Fruit fly (Drosophila melanogaster) whole organism, wandering third instar larva: Measurements from ENCODE around the gene CG17780.
A peak's percentile ranks its signal among the peaks of the same experiment; 100 is the strongest.

Experiments used
- CG32264 ChIP-seq: fragments of 200-800 bp; sonication (Bioruptor generic); optimal IDR thresholded peaks from 2 replicates; lab custom pipeline; 2016; ENCODE audit warnings: missing biosample characterization, missing genetic modification characterization
- CG9705 ChIP-seq: fragments of 200-800 bp; sonication (Bioruptor generic); optimal IDR thresholded peaks from 2 replicates; lab custom pipeline; 2018; ENCODE audit warnings: missing biosample characterization, mild to moderate bottlenecking, missing genetic modification characterization
- CrebA ChIP-seq: fragments of 200-800 bp; sonication (Bioruptor generic); optimal IDR thresholded peaks from 2 replicates; lab custom pipeline; 2016; ENCODE audit warnings: missing biosample characterization, mild to moderate bottlenecking, missing genetic modification characterization, borderline replicate concordance
- Dfd ChIP-seq: fragments of >200 bp; optimal IDR thresholded peaks from 2 replicates; lab custom pipeline; 2017; ENCODE audit warnings: missing biosample characterization, missing genetic modification characterization
- Dif ChIP-seq: fragments of 200-275, 200-300 bp; sonication (Bioruptor generic); optimal IDR thresholded peaks from 2 replicates; lab custom pipeline; 2018; ENCODE audit warnings: missing biosample characterization, missing genetic modification characterization; ENCODE audit not compliant: partially characterized antibody
- Hnf4 ChIP-seq: fragments of 200-800 bp; sonication (Bioruptor generic); optimal IDR thresholded peaks from 2 replicates; lab custom pipeline; 2016; ENCODE audit warnings: missing biosample characterization, mild to moderate bottlenecking, missing genetic modification characterization
- Hr78 ChIP-seq: fragments of >200 bp; optimal IDR thresholded peaks from 2 replicates; lab custom pipeline; 2017; ENCODE audit warnings: missing biosample characterization, missing genetic modification characterization
- Hr83 ChIP-seq: fragments of 200-300 bp; sonication (Bioruptor generic); optimal IDR thresholded peaks from 2 replicates; lab custom pipeline; 2016; ENCODE audit warnings: missing biosample characterization, mild to moderate bottlenecking, missing genetic modification characterization, moderate library complexity; ENCODE audit not compliant: poor library complexity, severe bottlenecking
- Jra ChIP-seq: sonication (Bioruptor generic); optimal IDR thresholded peaks from 2 replicates; lab custom pipeline; 2016; ENCODE audit warnings: missing biosample characterization, missing genetic modification characterization
- Myc ChIP-seq: fragments of >200 bp; optimal IDR thresholded peaks from 2 replicates; lab custom pipeline; 2017
- Sp1 ChIP-seq: fragments of 200-800 bp; sonication (Bioruptor generic); optimal IDR thresholded peaks from 3 replicates; lab custom pipeline; 2019; ENCODE audit warnings: missing biosample characterization, mild to moderate bottlenecking, missing genetic modification characterization, moderate library complexity
- Vsx2 ChIP-seq: fragments of 200-300, 225-300 bp; sonication (Bioruptor generic); optimal IDR thresholded peaks from 2 replicates; lab custom pipeline; 2018; ENCODE audit warnings: missing biosample characterization, missing genetic modification characterization; ENCODE audit not compliant: partially characterized antibody
- br ChIP-seq: fragments of 200-800 bp; sonication (Bioruptor generic); optimal IDR thresholded peaks from 2 replicates; lab custom pipeline; 2016; ENCODE audit warnings: missing biosample characterization, missing genetic modification characterization
- brk ChIP-seq: fragments of 200-800 bp; sonication (Bioruptor generic); optimal IDR thresholded peaks from 2 replicates; lab custom pipeline; 2016; ENCODE audit warnings: missing biosample characterization, mild to moderate bottlenecking, missing genetic modification characterization
- dl ChIP-seq, 2 experiments: fragments of 175-275, 200-275 bp in 1 of 2; fragments of 200-275 bp in 1 of 2; sonication (Bioruptor generic); optimal IDR thresholded peaks; lab custom pipeline; 2018; ENCODE audit warnings: mild to moderate bottlenecking in 2 of 2, missing biosample characterization in 2 of 2, missing genetic modification characterization in 2 of 2, moderate library complexity in 2 of 2; ENCODE audit not compliant: partially characterized antibody in 2 of 2, insufficient read depth in 1 of 2
- dsf ChIP-seq: sonication (Bioruptor generic); optimal IDR thresholded peaks from 2 replicates; lab custom pipeline; 2016; ENCODE audit warnings: missing biosample characterization, missing genetic modification characterization, borderline replicate concordance
- fru ChIP-seq: fragments of 200-800 bp; sonication (Bioruptor generic); optimal IDR thresholded peaks from 3 replicates; lab custom pipeline; 2016; ENCODE audit warnings: missing biosample characterization, mild to moderate bottlenecking, missing genetic modification characterization
- jim ChIP-seq: fragments of 175-275, 200-325 bp; sonication (Bioruptor generic); optimal IDR thresholded peaks from 2 replicates; lab custom pipeline; 2016; ENCODE audit warnings: missing biosample characterization, mild to moderate bottlenecking, missing genetic modification characterization
- lola ChIP-seq: fragments of >200 bp; optimal IDR thresholded peaks from 2 replicates; lab custom pipeline; 2017; ENCODE audit warnings: missing biosample characterization, missing genetic modification characterization
- pan ChIP-seq: fragments of >200 bp; optimal IDR thresholded peaks from 2 replicates; lab custom pipeline; 2017
- psq ChIP-seq: fragments of 200-800 bp; sonication (Bioruptor generic); optimal IDR thresholded peaks from 3 replicates; lab custom pipeline; 2017; ENCODE audit warnings: missing biosample characterization, mild to moderate bottlenecking, missing genetic modification characterization, moderate library complexity
- rgr ChIP-seq: fragments of 200-800 bp; sonication (Bioruptor generic); optimal IDR thresholded peaks from 3 replicates; lab custom pipeline; 2016; ENCODE audit warnings: missing biosample characterization, mild to moderate bottlenecking, missing genetic modification characterization
- sage ChIP-seq: fragments of 200-800 bp; sonication (Bioruptor generic); optimal IDR thresholded peaks from 2 replicates; lab custom pipeline; 2016; ENCODE audit warnings: missing biosample characterization, mild to moderate bottlenecking, missing genetic modification characterization
- sv ChIP-seq: fragments of 200-800 bp; sonication (Bioruptor generic); optimal IDR thresholded peaks from 3 replicates; lab custom pipeline; 2016; ENCODE audit warnings: missing biosample characterization, missing genetic modification characterization
- tai ChIP-seq: sonication (Bioruptor generic); optimal IDR thresholded peaks from 2 replicates; lab custom pipeline; 2016; ENCODE audit warnings: missing biosample characterization, missing genetic modification characterization
- usp ChIP-seq: fragments of >200 bp; optimal IDR thresholded peaks from 2 replicates; lab custom pipeline; 2017; ENCODE audit warnings: missing biosample characterization, missing genetic modification characterization
- woc ChIP-seq: sonication (Bioruptor generic); optimal IDR thresholded peaks from 2 replicates; lab custom pipeline; 2016; ENCODE audit warnings: missing biosample characterization, mild to moderate bottlenecking, missing genetic modification characterization

Gene CG17780

DNA sequence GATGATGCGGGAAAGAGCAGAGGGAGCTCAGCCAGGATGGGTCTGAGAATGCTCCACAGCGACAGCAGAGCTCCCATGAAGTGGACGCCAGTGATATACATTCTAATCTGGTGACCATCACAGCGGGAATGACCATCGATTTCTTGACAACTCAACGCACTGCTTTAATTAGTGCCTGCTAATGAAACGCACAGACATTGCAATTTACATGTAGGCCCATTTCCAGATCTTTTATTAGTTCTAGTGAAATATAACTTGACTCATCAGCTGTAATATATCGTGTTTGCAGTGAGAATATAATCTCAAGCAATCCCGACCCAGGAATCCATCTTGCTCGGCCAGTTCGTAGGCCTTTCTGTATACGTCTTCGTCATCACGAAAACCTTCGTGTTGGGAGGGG, 17.7 kb downstream of the CG17780 start, which contains the start of gene CG42811:
TSS of gene CG42811 (minus strand) at position 101 of the 400 bp plus-strand sequence.
- TF ChIP-seq dl (GFP tag; optimal IDR thresholded peaks at IDR 0.05; lab: Kevin White, UChicago; ENCODE audit: insufficient read depth in 1 of 2, partially characterized antibody in 2 of 2) (no peak), br (no peak), fru (GFP tag; lab: Kevin White, UChicago) (no peak), usp (GFP tag; lab: Kevin White, UChicago) (no peak)

DNA sequence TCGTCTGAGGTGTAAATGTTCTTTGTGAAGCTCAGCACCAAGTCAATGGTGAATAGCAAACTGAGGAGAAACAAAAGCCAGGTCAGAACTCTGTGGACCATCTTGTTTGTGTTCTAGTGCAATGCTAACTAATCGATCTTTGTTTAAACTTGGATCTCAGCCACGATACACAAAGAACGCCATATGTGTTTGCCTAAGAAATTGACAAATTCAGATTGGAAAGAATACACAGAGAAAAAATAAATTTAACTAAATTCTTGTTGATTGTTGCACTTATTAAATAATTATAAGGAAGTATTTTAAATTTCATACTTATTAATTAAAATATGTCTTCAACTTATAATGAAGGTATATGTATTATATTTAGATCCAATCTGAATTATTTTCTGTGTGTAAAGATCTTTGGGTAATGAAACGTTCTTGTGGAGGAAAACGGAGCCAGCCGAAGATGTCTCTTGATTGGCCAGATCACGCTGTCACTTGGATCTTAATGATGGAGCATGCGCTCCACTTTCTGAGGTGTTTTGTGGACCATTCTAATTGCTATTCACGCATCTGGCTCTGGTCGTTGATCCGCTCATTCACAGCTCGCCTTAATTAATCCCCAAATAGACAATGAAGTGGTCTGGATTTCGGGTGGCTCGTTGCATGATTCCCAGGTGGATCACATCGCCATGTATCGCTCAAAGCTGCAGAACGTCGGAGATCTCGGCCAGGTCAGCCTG, 19.8 kb downstream of the CG17780 start, which contains the start of the genes CG17784 and CG13613:
TSS of gene CG17784 (minus strand) at position 101 of the 725 bp plus-strand sequence.
TSS of gene CG13613 (plus strand) at position 675 of the 725 bp plus-strand sequence.
- no peak for TF ChIP-seq dsf (GFP tag; lab: Kevin White, UChicago)
- TF ChIP-seq Dfd (GFP tag; lab: Kevin White, UChicago) = no peak
- TF ChIP-seq Vsx2 (GFP tag; lab: Kevin White, UChicago) = no peak
- TF ChIP-seq tai = no peak
- TF ChIP-seq CG9705 (GFP tag; lab: Kevin White, UChicago) = no peak
- no peak for TF ChIP-seq woc
- no peak for TF ChIP-seq pan
- no peak for TF ChIP-seq brk (GFP tag; lab: Kevin White, UChicago)
- no peak for TF ChIP-seq Jra (GFP tag; lab: Kevin White, UChicago)
- TF ChIP-seq psq (GFP tag; lab: Kevin White, UChicago) = no peak
- TF ChIP-seq Sp1 (GFP tag; lab: Kevin White, UChicago) = no peak
- no peak for TF ChIP-seq Hr78 (GFP tag; lab: Kevin White, UChicago)
- TF ChIP-seq sage (GFP tag; lab: Kevin White, UChicago) = no peak
- no peak for TF ChIP-seq Hnf4 (GFP tag; lab: Kevin White, UChicago)

DNA sequence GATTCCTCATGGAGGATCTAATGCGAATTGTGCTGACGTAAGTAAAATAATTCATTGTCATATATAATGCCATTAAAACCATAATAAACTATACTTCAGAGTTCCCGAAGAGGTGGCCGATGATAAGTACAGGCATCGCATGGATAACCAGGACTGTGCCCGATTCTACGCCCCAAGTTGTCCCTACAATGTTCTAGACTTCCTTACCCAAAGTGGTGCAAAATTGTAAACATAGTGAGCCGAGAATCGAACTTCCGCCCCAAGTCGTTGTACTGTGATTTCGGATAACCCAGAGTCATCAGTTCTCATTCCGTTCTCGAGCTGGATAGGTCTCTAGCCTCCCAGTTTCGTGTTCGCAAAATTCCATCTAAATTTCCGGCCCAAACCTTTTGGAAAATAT, 22.0 kb downstream of the CG17780 start, which contains the start of gene CG33340:
TSS of gene CG33340 (plus strand) at position 301 of the 400 bp plus-strand sequence.
- TF ChIP-seq usp (GFP tag; lab: Kevin White, UChicago) (no peak), Vsx2 (GFP tag; lab: Kevin White, UChicago) (no peak), psq (GFP tag; lab: Kevin White, UChicago) (no peak), tai (no peak), jim (GFP tag; lab: Kevin White, UChicago) (no peak), Dif (GFP tag; lab: Kevin White, UChicago) (no peak), Dfd (GFP tag; lab: Kevin White, UChicago) (no peak), CG32264 (no peak), woc (no peak), br (no peak), dsf (GFP tag; lab: Kevin White, UChicago) (no peak), rgr (GFP tag; lab: Kevin White, UChicago) (no peak), Hr83 (GFP tag; lab: Kevin White, UChicago) (no peak), sage (GFP tag; lab: Kevin White, UChicago) (no peak), dl (GFP tag; optimal IDR thresholded peaks at IDR 0.05; lab: Kevin White, UChicago; ENCODE audit: insufficient read depth in 1 of 2, partially characterized antibody in 2 of 2) (no peak), CrebA (GFP tag; lab: Kevin White, UChicago) (no peak), Hnf4 (GFP tag; lab: Kevin White, UChicago) (no peak), sv (GFP tag; lab: Kevin White, UChicago) (no peak)

DNA sequence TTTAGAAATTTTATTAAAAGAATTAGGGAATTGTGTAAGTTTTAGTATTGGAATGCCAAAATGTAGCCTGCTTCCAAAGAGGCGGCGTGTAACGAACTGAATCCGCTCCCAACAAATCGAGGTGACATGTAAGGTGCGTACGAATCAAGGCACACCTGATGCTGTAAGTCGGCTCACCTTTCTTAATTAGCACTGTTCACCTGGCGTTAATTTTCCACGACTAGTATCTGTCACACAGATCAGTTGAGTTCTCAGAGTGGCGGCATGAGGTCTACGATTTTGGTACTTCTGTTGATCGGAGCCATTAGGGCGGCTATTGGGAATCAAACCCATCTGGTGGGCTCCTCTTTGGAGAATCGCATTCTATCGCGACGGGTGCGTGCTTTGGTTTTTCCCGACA, 23.3 kb downstream of the CG17780 start, which contains the start of the genes CG5762 and CG33339:
TSS of gene CG5762 (minus strand) at position 101 of the 400 bp plus-strand sequence.
TSS of gene CG33339 (plus strand) at position 265 of the 400 bp plus-strand sequence.
- TF ChIP-seq pan (no peak), rgr (GFP tag; lab: Kevin White, UChicago) (no peak), CrebA (GFP tag; lab: Kevin White, UChicago) (no peak), sage (GFP tag; lab: Kevin White, UChicago) (no peak), lola (GFP tag; lab: Kevin White, UChicago) (no peak), fru (GFP tag; lab: Kevin White, UChicago) (no peak), sv (GFP tag; lab: Kevin White, UChicago) (no peak)
- TF ChIP-seq, all 38 proteins: peak for 0

DNA sequence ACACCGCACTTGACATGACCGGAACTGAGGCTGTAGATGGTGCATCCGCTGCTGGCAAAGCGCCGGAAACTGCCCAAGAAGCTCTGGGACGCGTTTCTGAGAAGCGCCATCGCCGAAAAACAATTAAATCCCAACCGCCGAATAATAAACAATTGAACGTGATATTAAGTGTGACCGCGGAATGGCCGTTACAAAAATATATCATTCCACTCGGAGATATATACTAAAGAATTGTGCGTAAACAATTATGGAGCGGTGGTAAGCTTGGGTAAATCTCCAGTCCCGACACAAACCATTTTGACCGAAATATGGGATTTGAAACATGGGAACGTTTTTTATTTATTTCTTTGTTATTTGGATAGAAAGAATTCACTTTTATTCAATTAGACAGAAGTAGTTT, 24.9 kb downstream of the CG17780 start, which contains the start of gene CG18528:
TSS of gene CG18528 (minus strand) at position 188 of the 400 bp plus-strand sequence.
- TF ChIP-seq CG32264 = no peak
- peak; percentile 57 for TF ChIP-seq Myc (lab: Kevin White, UChicago)
- TF ChIP-seq, all 38 proteins: peak for 1
